Worm (Caenorhabditis elegans) whole organism, mixed stage, embryonic: Measurements from ENCODE around the gene cest-10.

Source experiments
- ces-1 ChIP-seq: fragments of 150-350 bp; optimal IDR thresholded peaks from 2 replicates; lab custom pipeline; 2014; ENCODE audit warnings: missing biosample characterization, missing genetic modification reagents, missing genetic modification characterization
- cnd-1 ChIP-seq: fragments of 200-800 bp; sonication (Bioruptor generic); optimal IDR thresholded peaks from 2 replicates; lab custom pipeline; 2018; ENCODE audit warnings: mild to moderate bottlenecking, missing genetic modification characterization, missing compliant biosample characterization
- elt-3 ChIP-seq: fragments of 150-350 bp; optimal IDR thresholded peaks from 2 replicates; lab custom pipeline; 2014; ENCODE audit warnings: missing biosample characterization, missing genetic modification characterization
- mls-2 ChIP-seq: sonication (generic microtip); optimal IDR thresholded peaks from 2 replicates; lab custom pipeline; 2016; ENCODE audit warnings: mild to moderate bottlenecking, missing genetic modification characterization, moderate library complexity, missing compliant biosample characterization
- nhr-28 ChIP-seq: fragments of 150-350 bp; optimal IDR thresholded peaks from 2 replicates; lab custom pipeline; 2014; ENCODE audit warnings: missing biosample characterization, missing genetic modification characterization
- tbx-8 ChIP-seq: fragments of 200-800 bp; sonication (Bioruptor generic); optimal IDR thresholded peaks from 2 replicates; lab custom pipeline; 2018; ENCODE audit warnings: mild to moderate bottlenecking, missing genetic modification characterization, moderate library complexity, missing compliant biosample characterization

cest-10 gene

DNA sequence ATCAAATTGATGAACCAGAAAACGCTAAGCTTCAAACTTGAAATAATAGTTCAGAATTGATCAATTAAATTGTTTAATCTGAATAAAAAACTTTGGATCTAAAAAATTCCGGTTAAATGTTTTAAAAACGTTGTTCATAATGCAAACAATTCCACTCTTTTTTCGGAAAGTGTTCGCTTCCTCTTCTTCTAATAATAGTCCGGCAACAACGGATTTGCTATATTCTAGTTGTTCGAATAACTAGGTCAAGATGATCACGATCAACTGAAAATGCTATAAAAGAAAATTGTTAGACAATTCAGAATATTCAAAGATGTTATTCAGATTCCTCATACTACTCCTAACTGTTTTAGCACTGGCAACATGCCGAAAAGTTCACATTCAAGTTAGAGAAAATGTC is 50.6 kb downstream of the cest-10 start, which contains the start of gene D2024.4:
TSS of gene D2024.4 (plus strand) at position 301 of the 400 bp plus-strand sequence.
- no peak for TF ChIP-seq mls-2 (tag; lab: Kevin White, UChicago)
- no peak for TF ChIP-seq nhr-28 (tag; lab: Kevin White, UChicago)
- no peak for TF ChIP-seq cnd-1 (tag; lab: Kevin White, UChicago)
- no peak for TF ChIP-seq elt-3 (tag; lab: Kevin White, UChicago)
- TF ChIP-seq ces-1 (GFP tag; lab: Kevin White, UChicago) = no peak
- no peak for TF ChIP-seq tbx-8
